Worm (Caenorhabditis elegans) whole organism, L1 larva: Measurements from ENCODE around the gene srv-24.

ENCODE experiments used
- C16A3.4 ChIP-seq: fragments of 150-350 bp; optimal IDR thresholded peaks from 2 replicates; lab custom pipeline; 2014; ENCODE audit warnings: missing biosample characterization, missing genetic modification characterization
- C34B4.2 ChIP-seq: sonication (generic microtip); optimal IDR thresholded peaks from 2 replicates; lab custom pipeline; 2017; ENCODE audit warnings: mild to moderate bottlenecking, missing genetic modification characterization, missing compliant biosample characterization
- F16B12.6 ChIP-seq: fragments of 150-350 bp; optimal IDR thresholded peaks from 2 replicates; lab custom pipeline; 2014; ENCODE audit warnings: missing biosample characterization, missing genetic modification characterization
- Y116A8C.19 ChIP-seq: sonication (generic microtip); optimal IDR thresholded peaks from 2 replicates; lab custom pipeline; 2016; ENCODE audit warnings: missing compliant biosample characterization, missing genetic modification characterization, borderline replicate concordance
- ama-1 ChIP-seq: fragments of 150-350 bp; optimal IDR thresholded peaks from 2 replicates; lab custom pipeline; 2014
- ceh-8 ChIP-seq: fragments of 200-800 bp; sonication (Bioruptor generic); optimal IDR thresholded peaks from 2 replicates; lab custom pipeline; 2018; ENCODE audit warnings: mild to moderate bottlenecking, missing genetic modification characterization, moderate library complexity, missing compliant biosample characterization
- ceh-82 ChIP-seq, 3 experiments: fragments of 150-350 bp in 1 of 3; sonication (generic microtip) in 2 of 3; optimal IDR thresholded peaks; 2 replicates each; lab custom pipeline; 2014 to 2017; ENCODE audit warnings: missing biosample characterization in 3 of 3, missing genetic modification characterization in 3 of 3
- ces-1 ChIP-seq: fragments of 150-350 bp; optimal IDR thresholded peaks from 2 replicates; lab custom pipeline; 2014; ENCODE audit warnings: missing biosample characterization, missing genetic modification reagents, missing genetic modification characterization
- dpl-1 ChIP-seq, 3 experiments: fragments of 150-350 bp in 2 of 3; sonication (generic microtip) in 1 of 3; optimal IDR thresholded peaks; 2 replicates each; lab custom pipeline; 2014 to 2017; ENCODE audit warnings: missing biosample characterization in 3 of 3, missing genetic modification characterization in 3 of 3, missing genetic modification reagents in 3 of 3
- efl-1 ChIP-seq, 4 experiments: fragments of 150-350 bp; optimal IDR thresholded peaks in 3 of 4; peaks in 1 of 4; 1 replicate in 1 of 4; 2 replicates in 3 of 4; lab custom pipeline; 2014; ENCODE audit warnings: missing biosample characterization in 2 of 4, missing genetic modification characterization in 2 of 4, missing genetic modification reagents in 2 of 4
- elt-2 ChIP-seq: sonication (generic microtip); optimal IDR thresholded peaks from 2 replicates; lab custom pipeline; 2016; ENCODE audit warnings: missing genetic modification characterization, mild to moderate bottlenecking, inconsistent platforms, missing compliant biosample characterization, missing genetic modification reagents
- ets-5 ChIP-seq: fragments of 200-800 bp; sonication (Bioruptor generic); IDR thresholded peaks from 2 replicates; pipeline ENCODE4 v1.3.6; 2022; ENCODE audit warnings: missing genetic modification characterization, missing compliant biosample characterization
- fkh-10 ChIP-seq: sonication (generic microtip); optimal IDR thresholded peaks from 2 replicates; lab custom pipeline; 2017; ENCODE audit warnings: missing biosample characterization, missing genetic modification reagents, missing genetic modification characterization
- fkh-4 ChIP-seq: sonication (generic microtip); optimal IDR thresholded peaks from 2 replicates; lab custom pipeline; 2016; ENCODE audit warnings: missing compliant biosample characterization, missing genetic modification characterization, borderline replicate concordance
- fkh-8 ChIP-seq: sonication (generic microtip); optimal IDR thresholded peaks from 2 replicates; lab custom pipeline; 2016; ENCODE audit warnings: mild to moderate bottlenecking, missing genetic modification characterization, missing compliant biosample characterization
- fos-1 ChIP-seq: fragments of 150-350 bp; optimal IDR thresholded peaks from 2 replicates; lab custom pipeline; 2014; ENCODE audit warnings: missing biosample characterization, missing genetic modification characterization
- grh-1 ChIP-seq: fragments of 200-800 bp; sonication (Bioruptor generic); IDR thresholded peaks from 2 replicates; pipeline ENCODE4 v1.3.6; 2022; ENCODE audit warnings: missing genetic modification reagents, missing genetic modification characterization, missing compliant biosample characterization
- hlh-17 ChIP-seq: fragments of 200-800 bp; sonication (Bioruptor generic); optimal IDR thresholded peaks from 2 replicates; lab custom pipeline; 2018; ENCODE audit warnings: missing genetic modification characterization, mild to moderate bottlenecking, missing compliant biosample characterization, moderate library complexity, borderline replicate concordance
- jun-1 ChIP-seq: fragments of 150-350 bp; optimal IDR thresholded peaks from 2 replicates; lab custom pipeline; 2014; ENCODE audit warnings: missing biosample characterization, missing genetic modification reagents, missing genetic modification characterization
- lin-15B ChIP-seq: fragments of 150-350 bp; sonication (generic microtip); optimal IDR thresholded peaks from 3 replicates; lab custom pipeline; 2014; ENCODE audit warnings: missing biosample characterization, missing genetic modification characterization
- lin-35 ChIP-seq, 2 experiments: fragments of 150-350 bp; optimal IDR thresholded peaks; 2 replicates each; lab custom pipeline; 2014; ENCODE audit warnings: missing biosample characterization in 2 of 2, missing genetic modification characterization in 2 of 2, missing genetic modification reagents in 2 of 2
- lin-39 ChIP-seq: fragments of 150-350 bp; optimal IDR thresholded peaks from 2 replicates; lab custom pipeline; 2014; ENCODE audit warnings: missing biosample characterization, missing genetic modification reagents, missing genetic modification characterization
- mab-9 ChIP-seq: fragments of 200-800 bp; sonication (Bioruptor generic); IDR thresholded peaks from 2 replicates; pipeline ENCODE4 v1.3.6; 2022; ENCODE audit warnings: missing genetic modification reagents, missing genetic modification characterization, missing compliant biosample characterization
- mep-1 ChIP-seq: fragments of 150-350 bp; optimal IDR thresholded peaks from 2 replicates; lab custom pipeline; 2014; ENCODE audit warnings: missing biosample characterization, missing genetic modification characterization
- nhr-12 ChIP-seq: sonication (generic microtip); optimal IDR thresholded peaks from 2 replicates; lab custom pipeline; 2017; ENCODE audit warnings: missing biosample characterization, missing genetic modification characterization
- nhr-28 ChIP-seq: fragments of 150-350 bp; optimal IDR thresholded peaks from 2 replicates; lab custom pipeline; 2014; ENCODE audit warnings: missing biosample characterization, missing genetic modification characterization
- nhr-47 ChIP-seq: sonication (generic microtip); optimal IDR thresholded peaks from 2 replicates; lab custom pipeline; 2016; ENCODE audit warnings: mild to moderate bottlenecking, missing genetic modification characterization, moderate library complexity, missing compliant biosample characterization
- nhr-71 ChIP-seq: sonication (generic microtip); optimal IDR thresholded peaks from 2 replicates; lab custom pipeline; 2016; ENCODE audit warnings: mild to moderate bottlenecking, missing genetic modification characterization, moderate library complexity, missing compliant biosample characterization
- nhr-76 ChIP-seq: sonication (generic microtip); optimal IDR thresholded peaks from 2 replicates; lab custom pipeline; 2017; ENCODE audit warnings: missing biosample characterization, missing genetic modification characterization
- nhr-77 ChIP-seq: fragments of 150-350 bp; optimal IDR thresholded peaks from 2 replicates; lab custom pipeline; 2014; ENCODE audit warnings: missing biosample characterization, missing genetic modification characterization
- nhr-85 ChIP-seq: sonication (generic microtip); peaks from one replicate; lab custom pipeline; 2016; ENCODE audit warnings: missing genetic modification characterization, inconsistent platforms, missing compliant biosample characterization
- pag-3 ChIP-seq: sonication (generic microtip); optimal IDR thresholded peaks from 2 replicates; lab custom pipeline; 2017; ENCODE audit warnings: missing genetic modification characterization, mild to moderate bottlenecking, missing compliant biosample characterization, antibody characterized with exemption, borderline replicate concordance; ENCODE audit not compliant: insufficient read depth
- pax-3 ChIP-seq: fragments of 200-800 bp; sonication (Bioruptor generic); optimal IDR thresholded peaks from 2 replicates; lab custom pipeline; 2018; ENCODE audit warnings: mild to moderate bottlenecking, missing genetic modification characterization, moderate library complexity, missing compliant biosample characterization
- pqm-1 ChIP-seq: sonication (generic microtip); optimal IDR thresholded peaks from 3 replicates; lab custom pipeline; 2017; ENCODE audit warnings: missing biosample characterization, missing genetic modification characterization
- rnt-1 ChIP-seq: sonication (generic microtip); optimal IDR thresholded peaks from 2 replicates; lab custom pipeline; 2016; ENCODE audit warnings: mild to moderate bottlenecking, missing genetic modification characterization, moderate library complexity, missing compliant biosample characterization
- skn-1 ChIP-seq: fragments of 150-350 bp; optimal IDR thresholded peaks from 2 replicates; lab custom pipeline; 2014; ENCODE audit warnings: missing biosample characterization, missing genetic modification characterization
- snu-23 ChIP-seq: sonication (generic microtip); optimal IDR thresholded peaks from 2 replicates; lab custom pipeline; 2016; ENCODE audit warnings: missing genetic modification characterization, missing compliant biosample characterization
- sox-4 ChIP-seq: sonication (generic microtip); optimal IDR thresholded peaks from 2 replicates; lab custom pipeline; 2016; ENCODE audit warnings: missing genetic modification characterization, missing compliant biosample characterization
- sptf-1 ChIP-seq: fragments of 150-350 bp; optimal IDR thresholded peaks from 2 replicates; lab custom pipeline; 2014; ENCODE audit warnings: missing biosample characterization, missing genetic modification characterization
- sup-37 ChIP-seq: fragments of 200-800 bp; sonication (Bioruptor generic); optimal IDR thresholded peaks from 2 replicates; lab custom pipeline; 2018; ENCODE audit warnings: mild to moderate bottlenecking, missing genetic modification characterization, missing compliant biosample characterization
- tlp-1 ChIP-seq: fragments of 150-350 bp; optimal IDR thresholded peaks from 2 replicates; lab custom pipeline; 2014; ENCODE audit warnings: missing biosample characterization, missing genetic modification characterization
- vab-15 ChIP-seq: sonication (generic microtip); optimal IDR thresholded peaks from 2 replicates; lab custom pipeline; 2017; ENCODE audit warnings: missing genotype, mild to moderate bottlenecking, missing genetic modification characterization, missing compliant biosample characterization
- xbp-1 ChIP-seq: sonication (generic microtip); optimal IDR thresholded peaks from 2 replicates; lab custom pipeline; 2016; ENCODE audit warnings: missing genetic modification characterization, missing compliant biosample characterization
- ztf-11 ChIP-seq, 2 experiments: sonication (generic microtip); optimal IDR thresholded peaks; 2 replicates each; lab custom pipeline; 2016 to 2017; ENCODE audit warnings: missing genetic modification characterization in 2 of 2, missing biosample characterization in 1 of 2, missing compliant biosample characterization in 1 of 2

The srv-24 gene

DNA sequence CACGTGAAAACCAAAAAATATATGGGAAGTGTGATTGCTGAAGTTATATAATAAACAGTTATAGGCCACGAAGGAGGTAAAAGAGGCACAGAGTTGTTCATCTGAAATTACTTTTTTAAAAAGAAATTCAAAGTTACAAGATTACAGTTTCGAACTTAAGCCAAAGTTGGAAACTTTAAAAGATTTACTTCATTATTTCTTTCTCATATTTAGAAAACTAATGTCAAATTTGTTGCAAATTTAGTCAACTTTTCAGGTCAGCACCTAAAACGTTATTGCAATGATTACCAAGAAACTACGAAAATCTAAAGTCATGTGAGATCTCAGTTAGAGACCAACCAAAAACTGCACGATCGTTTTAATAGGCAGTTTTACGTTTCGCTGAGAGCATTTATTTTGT lies 13.0 kb upstream of the srv-24 start, which contains the start of gene srv-25:
Gene srv-25, minus strand, starts transcription at position 101 of the 400 bp plus-strand sequence.
- TF ChIP-seq nhr-85 (tag; lab: Kevin White, UChicago) (no peak), nhr-76 (tag; lab: Kevin White, UChicago) (no peak), pax-3 (tag; lab: Kevin White, UChicago) (no peak), elt-2 (tag; lab: Kevin White, UChicago) (no peak), hlh-17 (GFP tag; lab: Kevin White, UChicago) (no peak), fkh-10 (GFP tag; lab: Kevin White, UChicago) (no peak), nhr-47 (tag; lab: Kevin White, UChicago) (no peak), ceh-8 (no peak), lin-35 (GFP tag; optimal IDR thresholded peaks at IDR 0.05; lab: Kevin White, UChicago) (no peak), mab-9 (GFP tag; lab: Robert Waterston, UW) (no peak), sox-4 (tag; lab: Kevin White, UChicago) (no peak), lin-39 (tag; lab: Kevin White, UChicago) (no peak), ets-5 (GFP tag; lab: Robert Waterston, UW) (no peak), sptf-1 (tag; lab: Kevin White, UChicago) (no peak), xbp-1 (tag; lab: Kevin White, UChicago) (no peak), C34B4.2 (tag; lab: Kevin White, UChicago) (no peak), vab-15 (tag; lab: Kevin White, UChicago) (no peak)

DNA sequence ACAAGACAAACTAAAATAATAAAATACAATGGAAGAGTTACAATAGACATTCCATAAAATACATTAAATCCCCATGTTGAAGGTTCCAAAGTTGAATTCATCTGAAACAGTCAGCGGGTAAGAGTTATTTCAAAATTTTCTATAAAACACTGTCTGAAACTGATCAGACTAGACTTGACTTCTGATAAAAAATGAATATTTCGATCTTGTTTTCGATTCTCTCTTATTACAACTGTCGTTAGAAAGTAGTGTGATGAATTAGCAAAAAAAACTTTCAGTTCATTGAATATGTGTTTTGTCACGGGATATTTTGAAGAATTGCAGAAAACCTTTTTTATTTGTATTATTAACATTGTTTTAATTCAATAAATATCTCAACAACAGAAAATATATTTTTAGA lies 11.1 kb upstream of the srv-24 start, which contains the start of gene srv-26:
Gene srv-26, minus strand, starts transcription at position 101 of the 400 bp plus-strand sequence.
- TF ChIP-seq grh-1: no peak
- no peak for TF ChIP-seq C16A3.4 (tag; lab: Kevin White, UChicago)
- TF ChIP-seq efl-1 (optimal IDR thresholded peaks at IDR 0.05; lab: Kevin White, UChicago): no peak
- TF ChIP-seq efl-1 (GFP tag; optimal IDR thresholded peaks at IDR 0.05 in 1 of 2; lab: Kevin White, UChicago): peak in 1 of 2 experiments; percentile 48

DNA sequence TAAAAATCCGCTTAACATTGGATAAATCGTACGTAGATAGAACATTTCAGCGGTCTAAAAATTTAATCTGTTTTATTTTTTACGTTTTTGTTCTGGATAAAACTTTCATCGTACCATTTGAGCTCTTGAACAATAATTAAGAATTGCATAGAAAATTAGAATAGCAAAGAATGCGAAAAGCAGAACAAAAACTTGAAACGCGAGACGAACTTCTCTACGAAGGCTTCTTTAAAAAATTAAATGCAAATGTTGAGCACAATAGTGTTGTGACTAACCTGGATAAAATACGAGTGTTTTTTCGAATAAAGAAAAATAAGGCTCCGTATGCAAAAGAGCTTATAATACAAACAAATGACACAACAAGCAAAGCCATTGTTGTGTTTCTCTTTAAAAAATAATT lies 8.9 kb upstream of the srv-24 start:
- TF ChIP-seq nhr-12 (tag; lab: Kevin White, UChicago): no peak
- no peak for TF ChIP-seq skn-1 (tag; lab: Kevin White, UChicago)
- TF ChIP-seq rnt-1 (tag; lab: Kevin White, UChicago): no peak
- TF ChIP-seq pag-3 (tag; lab: Kevin White, UChicago): no peak
- no peak for TF ChIP-seq mab-9 (GFP tag; lab: Robert Waterston, UW)
- TF ChIP-seq mep-1 (tag; lab: Kevin White, UChicago): no peak
- TF ChIP-seq F16B12.6 (tag; lab: Kevin White, UChicago): no peak
- no peak for TF ChIP-seq fos-1 (tag; lab: Kevin White, UChicago)
- TF ChIP-seq fkh-8 (tag; lab: Kevin White, UChicago): no peak
- TF ChIP-seq lin-15B (tag; lab: Kevin White, UChicago): no peak
- no peak for TF ChIP-seq jun-1 (tag; lab: Kevin White, UChicago)
- TF ChIP-seq ama-1: no peak
- TF ChIP-seq nhr-28: no peak

DNA sequence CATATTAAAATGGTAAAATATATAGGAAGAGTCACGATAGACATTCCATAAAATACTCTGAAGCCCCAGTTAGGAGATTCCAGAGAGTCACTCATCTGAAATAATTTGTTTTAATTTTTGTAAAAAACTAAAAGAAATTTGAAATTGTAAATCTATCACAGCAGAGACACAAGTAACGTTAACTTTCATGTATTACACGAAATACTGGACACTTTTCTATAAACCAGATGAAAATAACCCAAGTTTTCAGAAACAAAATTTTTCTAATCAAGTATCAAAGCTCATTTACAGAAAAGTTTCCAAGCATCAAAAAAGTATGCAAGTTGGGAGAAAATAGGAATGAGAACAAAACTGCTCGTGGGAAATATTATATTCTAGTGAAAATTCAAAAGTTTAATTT lies 7.6 kb upstream of the srv-24 start, which contains the start of gene srv-27:
Gene srv-27, minus strand, starts transcription at position 101 of the 400 bp plus-strand sequence.
- TF ChIP-seq tlp-1: no peak
- TF ChIP-seq fkh-8 (tag; lab: Kevin White, UChicago): peak; percentile 16
- no peak for TF ChIP-seq ztf-11 (tag; optimal IDR thresholded peaks at IDR 0.05; lab: Kevin White, UChicago)

DNA sequence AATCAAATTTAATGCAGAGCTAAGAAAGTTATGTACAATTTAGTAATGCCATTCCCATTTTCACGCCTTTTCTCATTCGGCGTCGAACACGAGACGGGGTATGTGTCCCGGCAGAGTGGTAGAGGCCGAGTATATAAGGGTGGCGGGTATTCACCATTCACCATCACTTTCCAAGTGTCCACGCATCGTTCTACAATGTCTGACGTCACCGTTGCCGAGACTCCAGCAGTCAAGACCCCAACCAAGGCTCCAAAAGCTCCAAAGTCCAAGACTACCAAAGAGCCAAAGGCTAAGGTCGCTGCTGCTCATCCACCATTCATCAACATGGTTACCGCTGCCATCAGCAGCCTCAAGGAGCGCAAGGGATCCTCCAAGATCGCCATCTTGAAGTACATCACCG lies 3.4 kb upstream of the srv-24 start, which contains the start of gene hil-2:
Gene hil-2, plus strand, starts transcription at position 160 of the 400 bp plus-strand sequence.
- no peak for TF ChIP-seq nhr-77
- no peak for TF ChIP-seq ces-1 (GFP tag; lab: Kevin White, UChicago)
- peak in 1 of 3 experiments; percentile 44 for TF ChIP-seq ceh-82 (tag; optimal IDR thresholded peaks at IDR 0.05; lab: Kevin White, UChicago)
- TF ChIP-seq nhr-28: no peak
- TF ChIP-seq ztf-11 (tag; optimal IDR thresholded peaks at IDR 0.05; lab: Kevin White, UChicago): peak in 1 of 2 experiments; percentile 4
- TF ChIP-seq snu-23: no peak
- TF ChIP-seq Y116A8C.19: no peak
- 0 out of 2 replicates have a peak, but pooled peaks have one; percentile 31 for TF ChIP-seq grh-1
- TF ChIP-seq pqm-1: no peak
- TF ChIP-seq efl-1 (optimal IDR thresholded peaks at IDR 0.05; lab: Kevin White, UChicago): peak in 1 of 2 experiments; percentile 23
- TF ChIP-seq efl-1 (GFP tag; optimal IDR thresholded peaks at IDR 0.05 in 1 of 2; lab: Kevin White, UChicago): no peak
- peak; percentile 4 for TF ChIP-seq C16A3.4 (tag; lab: Kevin White, UChicago)
- TF ChIP-seq dpl-1 (GFP tag; optimal IDR thresholded peaks at IDR 0.05; lab: Kevin White, UChicago): peak in 1 of 3 experiments; percentile 13
- no peak for TF ChIP-seq fkh-4 (tag; lab: Kevin White, UChicago)
- TF ChIP-seq sup-37 (GFP tag; lab: Kevin White, UChicago): no peak
- peak; percentile 17 for TF ChIP-seq nhr-71 (tag; lab: Kevin White, UChicago)
